Worm (Caenorhabditis elegans) whole organism, L1 larva: ENCODE results near the gene C25A8.1.

ENCODE experiments used
- C04F5.9 ChIP-seq: sonication (generic microtip); optimal IDR thresholded peaks from 2 replicates; lab custom pipeline; 2016; ENCODE audit warnings: missing genetic modification characterization, missing compliant biosample characterization
- C16A3.4 ChIP-seq: fragments of 150-350 bp; optimal IDR thresholded peaks from 2 replicates; lab custom pipeline; 2014; ENCODE audit warnings: missing biosample characterization, missing genetic modification characterization
- C34B4.2 ChIP-seq: sonication (generic microtip); optimal IDR thresholded peaks from 2 replicates; lab custom pipeline; 2017; ENCODE audit warnings: mild to moderate bottlenecking, missing genetic modification characterization, missing compliant biosample characterization
- aly-2 ChIP-seq: fragments of 150-350 bp; optimal IDR thresholded peaks from 2 replicates; lab custom pipeline; 2014; ENCODE audit warnings: missing biosample characterization, missing genetic modification characterization
- blmp-1 ChIP-seq: fragments of 150-350 bp; optimal IDR thresholded peaks from 2 replicates; lab custom pipeline; 2014; ENCODE audit warnings: missing biosample characterization, missing genetic modification characterization
- ceh-63 ChIP-seq: fragments of 200-800 bp; sonication (Bioruptor generic); optimal IDR thresholded peaks from 2 replicates; lab custom pipeline; 2018; ENCODE audit warnings: mild to moderate bottlenecking, missing genetic modification characterization, missing compliant biosample characterization
- ceh-8 ChIP-seq: fragments of 200-800 bp; sonication (Bioruptor generic); optimal IDR thresholded peaks from 2 replicates; lab custom pipeline; 2018; ENCODE audit warnings: mild to moderate bottlenecking, missing genetic modification characterization, moderate library complexity, missing compliant biosample characterization
- ceh-90 ChIP-seq: sonication (generic microtip); optimal IDR thresholded peaks from 2 replicates; lab custom pipeline; 2016; ENCODE audit warnings: missing genetic modification characterization, missing compliant biosample characterization
- dsc-1 ChIP-seq: sonication (generic microtip); optimal IDR thresholded peaks from 2 replicates; lab custom pipeline; 2016; ENCODE audit warnings: mild to moderate bottlenecking, missing genetic modification characterization, missing compliant biosample characterization
- efl-1 ChIP-seq, 4 experiments: fragments of 150-350 bp; optimal IDR thresholded peaks in 3 of 4; peaks in 1 of 4; 1 replicate in 1 of 4; 2 replicates in 3 of 4; lab custom pipeline; 2014; ENCODE audit warnings: missing biosample characterization in 2 of 4, missing genetic modification characterization in 2 of 4, missing genetic modification reagents in 2 of 4
- elt-2 ChIP-seq: sonication (generic microtip); optimal IDR thresholded peaks from 2 replicates; lab custom pipeline; 2016; ENCODE audit warnings: missing genetic modification characterization, mild to moderate bottlenecking, inconsistent platforms, missing compliant biosample characterization, missing genetic modification reagents
- elt-3 ChIP-seq, 6 experiments: fragments of 150-350 bp in 1 of 6; sonication (generic microtip); optimal IDR thresholded peaks; 2 replicates each; lab custom pipeline; 2017 to 2018; ENCODE audit warnings: missing biosample characterization in 6 of 6, missing genetic modification characterization in 6 of 6, inconsistent platforms in 1 of 6
- ets-5 ChIP-seq: fragments of 200-800 bp; sonication (Bioruptor generic); IDR thresholded peaks from 2 replicates; pipeline ENCODE4 v1.3.6; 2022; ENCODE audit warnings: missing genetic modification characterization, missing compliant biosample characterization
- fkh-4 ChIP-seq: sonication (generic microtip); optimal IDR thresholded peaks from 2 replicates; lab custom pipeline; 2016; ENCODE audit warnings: missing compliant biosample characterization, missing genetic modification characterization, borderline replicate concordance
- grh-1 ChIP-seq: fragments of 200-800 bp; sonication (Bioruptor generic); IDR thresholded peaks from 2 replicates; pipeline ENCODE4 v1.3.6; 2022; ENCODE audit warnings: missing genetic modification reagents, missing genetic modification characterization, missing compliant biosample characterization
- hlh-17 ChIP-seq: fragments of 200-800 bp; sonication (Bioruptor generic); optimal IDR thresholded peaks from 2 replicates; lab custom pipeline; 2018; ENCODE audit warnings: missing genetic modification characterization, mild to moderate bottlenecking, missing compliant biosample characterization, moderate library complexity, borderline replicate concordance
- hlh-4 ChIP-seq: sonication (generic microtip); optimal IDR thresholded peaks from 2 replicates; lab custom pipeline; 2016; ENCODE audit warnings: mild to moderate bottlenecking, missing genetic modification characterization, missing compliant biosample characterization
- hpl-2 ChIP-seq: fragments of 150-350 bp; optimal IDR thresholded peaks from 2 replicates; lab custom pipeline; 2014; ENCODE audit warnings: missing biosample characterization, missing genetic modification reagents, missing genetic modification characterization
- jun-1 ChIP-seq: fragments of 150-350 bp; optimal IDR thresholded peaks from 2 replicates; lab custom pipeline; 2014; ENCODE audit warnings: missing biosample characterization, missing genetic modification reagents, missing genetic modification characterization
- lin-13 ChIP-seq: fragments of 150-350 bp; optimal IDR thresholded peaks from 2 replicates; lab custom pipeline; 2014; ENCODE audit warnings: missing biosample characterization, missing genetic modification reagents, missing genetic modification characterization
- lin-14 ChIP-seq: fragments of 200-800 bp; sonication (Bioruptor generic); optimal IDR thresholded peaks from 2 replicates; lab custom pipeline; 2018; ENCODE audit warnings: mild to moderate bottlenecking, missing genetic modification characterization, moderate library complexity, missing compliant biosample characterization
- lin-35 ChIP-seq, 2 experiments: fragments of 150-350 bp; optimal IDR thresholded peaks; 2 replicates each; lab custom pipeline; 2014; ENCODE audit warnings: missing biosample characterization in 2 of 2, missing genetic modification characterization in 2 of 2, missing genetic modification reagents in 2 of 2
- lin-39 ChIP-seq: fragments of 150-350 bp; optimal IDR thresholded peaks from 2 replicates; lab custom pipeline; 2014; ENCODE audit warnings: missing biosample characterization, missing genetic modification reagents, missing genetic modification characterization
- lsy-2 ChIP-seq, 2 experiments: fragments of 150-350 bp; optimal IDR thresholded peaks; 2 replicates each; lab custom pipeline; 2014; ENCODE audit warnings: missing biosample characterization in 2 of 2, missing genetic modification characterization in 2 of 2
- mab-9 ChIP-seq: fragments of 200-800 bp; sonication (Bioruptor generic); IDR thresholded peaks from 2 replicates; pipeline ENCODE4 v1.3.6; 2022; ENCODE audit warnings: missing genetic modification reagents, missing genetic modification characterization, missing compliant biosample characterization
- mdl-1 ChIP-seq, 2 experiments: fragments of 150-350 bp; optimal IDR thresholded peaks; 2 replicates each; lab custom pipeline; 2014 to 2017; ENCODE audit warnings: missing biosample characterization in 2 of 2, missing genetic modification characterization in 2 of 2, inconsistent platforms in 1 of 2
- mep-1 ChIP-seq: fragments of 150-350 bp; optimal IDR thresholded peaks from 2 replicates; lab custom pipeline; 2014; ENCODE audit warnings: missing biosample characterization, missing genetic modification characterization
- nhr-12 ChIP-seq: sonication (generic microtip); optimal IDR thresholded peaks from 2 replicates; lab custom pipeline; 2017; ENCODE audit warnings: missing biosample characterization, missing genetic modification characterization
- nhr-19 ChIP-seq: fragments of 200-800 bp; sonication (Bioruptor generic); conservative IDR thresholded peaks from 2 replicates; pipeline ENCODE4 v1.3.6; 2022; ENCODE audit warnings: missing genetic modification characterization, missing compliant biosample characterization
- nhr-20 ChIP-seq: sonication (generic microtip); optimal IDR thresholded peaks from 2 replicates; lab custom pipeline; 2016; ENCODE audit warnings: mild to moderate bottlenecking, missing genetic modification characterization, missing compliant biosample characterization
- nhr-237 ChIP-seq: fragments of 150-350 bp; optimal IDR thresholded peaks from 2 replicates; lab custom pipeline; 2014; ENCODE audit warnings: missing biosample characterization, missing genetic modification characterization
- nhr-28 ChIP-seq: fragments of 150-350 bp; optimal IDR thresholded peaks from 2 replicates; lab custom pipeline; 2014; ENCODE audit warnings: missing biosample characterization, missing genetic modification characterization
- nhr-47 ChIP-seq: sonication (generic microtip); optimal IDR thresholded peaks from 2 replicates; lab custom pipeline; 2016; ENCODE audit warnings: mild to moderate bottlenecking, missing genetic modification characterization, moderate library complexity, missing compliant biosample characterization
- nhr-71 ChIP-seq: sonication (generic microtip); optimal IDR thresholded peaks from 2 replicates; lab custom pipeline; 2016; ENCODE audit warnings: mild to moderate bottlenecking, missing genetic modification characterization, moderate library complexity, missing compliant biosample characterization
- nhr-76 ChIP-seq: sonication (generic microtip); optimal IDR thresholded peaks from 2 replicates; lab custom pipeline; 2017; ENCODE audit warnings: missing biosample characterization, missing genetic modification characterization
- nhr-84 ChIP-seq: sonication (generic microtip); optimal IDR thresholded peaks from 2 replicates; lab custom pipeline; 2017; ENCODE audit warnings: missing biosample characterization, missing genetic modification characterization
- nhr-85 ChIP-seq: sonication (generic microtip); peaks from one replicate; lab custom pipeline; 2016; ENCODE audit warnings: missing genetic modification characterization, inconsistent platforms, missing compliant biosample characterization
- nhr-90 ChIP-seq: sonication (generic microtip); optimal IDR thresholded peaks from 2 replicates; lab custom pipeline; 2016; ENCODE audit warnings: mild to moderate bottlenecking, missing genetic modification characterization, missing compliant biosample characterization; ENCODE audit not compliant: poor library complexity
- pag-3 ChIP-seq: sonication (generic microtip); optimal IDR thresholded peaks from 2 replicates; lab custom pipeline; 2017; ENCODE audit warnings: missing genetic modification characterization, mild to moderate bottlenecking, missing compliant biosample characterization, antibody characterized with exemption, borderline replicate concordance; ENCODE audit not compliant: insufficient read depth
- pax-3 ChIP-seq: fragments of 200-800 bp; sonication (Bioruptor generic); optimal IDR thresholded peaks from 2 replicates; lab custom pipeline; 2018; ENCODE audit warnings: mild to moderate bottlenecking, missing genetic modification characterization, moderate library complexity, missing compliant biosample characterization
- snu-23 ChIP-seq: sonication (generic microtip); optimal IDR thresholded peaks from 2 replicates; lab custom pipeline; 2016; ENCODE audit warnings: missing genetic modification characterization, missing compliant biosample characterization
- tbx-2 ChIP-seq: sonication (generic microtip); optimal IDR thresholded peaks from 2 replicates; lab custom pipeline; 2016; ENCODE audit warnings: missing genetic modification characterization, missing compliant biosample characterization
- unc-130 ChIP-seq: fragments of 150-350 bp; optimal IDR thresholded peaks from 2 replicates; lab custom pipeline; 2017; ENCODE audit warnings: missing biosample characterization, missing genetic modification characterization, inconsistent platforms
- unc-30 ChIP-seq: sonication (generic microtip); optimal IDR thresholded peaks from 2 replicates; lab custom pipeline; 2017; ENCODE audit warnings: missing biosample characterization, missing genetic modification characterization
- unc-62 ChIP-seq: fragments of 150-350 bp; optimal IDR thresholded peaks from 2 replicates; lab custom pipeline; 2014; ENCODE audit warnings: missing biosample characterization, missing genetic modification reagents, missing genetic modification characterization
- unc-98 ChIP-seq: fragments of 200-800 bp; sonication (Bioruptor generic); IDR thresholded peaks from 2 replicates; pipeline ENCODE4 v1.3.6; 2022; ENCODE audit warnings: missing genetic modification characterization, missing compliant biosample characterization
- vab-15 ChIP-seq: sonication (generic microtip); optimal IDR thresholded peaks from 2 replicates; lab custom pipeline; 2017; ENCODE audit warnings: missing genotype, mild to moderate bottlenecking, missing genetic modification characterization, missing compliant biosample characterization
- ztf-4 ChIP-seq: fragments of 150-350 bp; optimal IDR thresholded peaks from 2 replicates; lab custom pipeline; 2014; ENCODE audit warnings: missing biosample characterization, missing genetic modification characterization

C25A8.1 gene

ce11 chrIV:7048637-7049245 is 37.8 kb downstream of the C25A8.1 start:
- peak; percentile 62 for TF ChIP-seq nhr-71
- peak; percentile 42; the same call in 1 of the 2 replicates for TF ChIP-seq grh-1 (GFP tag; lab: Robert Waterston, UW)
- peak in 1 of 2 experiments; percentile 66 for TF ChIP-seq lin-35 (GFP tag; optimal IDR thresholded peaks at IDR 0.05; lab: Kevin White, UChicago)
- no peak for TF ChIP-seq nhr-76 (tag; lab: Kevin White, UChicago)
- TF ChIP-seq blmp-1 (tag; lab: Kevin White, UChicago), result peak; percentile 10
- TF ChIP-seq ceh-63 (GFP tag; lab: Kevin White, UChicago), result no peak
- TF ChIP-seq nhr-12, result no peak
- peak in 1 of 2 experiments; percentile 33 for TF ChIP-seq lsy-2 (tag; optimal IDR thresholded peaks at IDR 0.05; lab: Kevin White, UChicago)
- TF ChIP-seq nhr-84, result no peak
- TF ChIP-seq hpl-2 (GFP tag; lab: Kevin White, UChicago), result no peak
- peak; percentile 4 for TF ChIP-seq nhr-90 (tag; lab: Kevin White, UChicago)
- TF ChIP-seq ets-5 (GFP tag; lab: Robert Waterston, UW), result no peak
- TF ChIP-seq unc-62 (GFP tag; lab: Kevin White, UChicago), result no peak
- peak; percentile 6 for TF ChIP-seq ztf-4 (tag; lab: Kevin White, UChicago)
- peak; percentile 50 for TF ChIP-seq snu-23 (GFP tag; lab: Kevin White, UChicago)
- TF ChIP-seq elt-2 (tag; lab: Kevin White, UChicago), result peak; percentile 73
- no peak for TF ChIP-seq pag-3 (tag; lab: Kevin White, UChicago)
- TF ChIP-seq nhr-20 (tag; lab: Kevin White, UChicago), result peak; percentile 66
- TF ChIP-seq nhr-19 (GFP tag; lab: Robert Waterston, UW), result peak; percentile 57
- TF ChIP-seq hlh-4 (tag; lab: Kevin White, UChicago), result no peak
- TF ChIP-seq lin-14, result peak; percentile 37
- peak; percentile 30 for TF ChIP-seq mep-1
- TF ChIP-seq tbx-2 (tag; lab: Kevin White, UChicago), result no peak
- no peak for TF ChIP-seq efl-1 (optimal IDR thresholded peaks at IDR 0.05; lab: Kevin White, UChicago)
- TF ChIP-seq efl-1 (GFP tag; optimal IDR thresholded peaks at IDR 0.05 in 1 of 2; lab: Kevin White, UChicago), result peak in 1 of 2 experiments; percentile 84
- TF ChIP-seq nhr-85, result peak; percentile 85
- peak; percentile 4 for TF ChIP-seq nhr-47 (tag; lab: Kevin White, UChicago)
- peak in 2 of 6 experiments; percentile 31 to 57 for TF ChIP-seq elt-3 (tag; optimal IDR thresholded peaks at IDR 0.05; lab: Kevin White, UChicago)

- TF ChIP-seq C34B4.2 (tag; lab: Kevin White, UChicago) (no peak), fkh-4 (tag; lab: Kevin White, UChicago) (no peak), lin-39 (tag; lab: Kevin White, UChicago) (no peak), hlh-17 (GFP tag; lab: Kevin White, UChicago) (no peak), nhr-28 (tag; lab: Kevin White, UChicago) (no peak), aly-2 (no peak), C16A3.4 (tag; lab: Kevin White, UChicago) (no peak), nhr-71 (peak; percentile 88), ets-5 (GFP tag; lab: Robert Waterston, UW) (no peak), ceh-63 (GFP tag; lab: Kevin White, UChicago) (no peak), grh-1 (GFP tag; lab: Robert Waterston, UW) (peak; percentile 73), mab-9 (no peak), jun-1 (peak; percentile 28), nhr-85 (peak; percentile 96), pax-3 (tag; lab: Kevin White, UChicago) (peak; percentile 74), dsc-1 (tag; lab: Kevin White, UChicago) (peak; percentile 82), nhr-237 (tag; lab: Kevin White, UChicago) (peak; percentile 26), lin-13 (GFP tag; lab: Kevin White, UChicago) (peak; percentile 39), mdl-1 (tag; optimal IDR thresholded peaks at IDR 0.05; lab: Kevin White, UChicago) (peak in 1 of 2 experiments; percentile 6), unc-130 (tag; lab: Kevin White, UChicago) (no peak), unc-30 (tag; lab: Kevin White, UChicago) (no peak), C04F5.9 (tag; lab: Kevin White, UChicago) (no peak), efl-1 (optimal IDR thresholded peaks at IDR 0.05; lab: Kevin White, UChicago) (peak; percentile 8 to 41), efl-1 (GFP tag; optimal IDR thresholded peaks at IDR 0.05 in 1 of 2; lab: Kevin White, UChicago) (no peak), unc-98 (GFP tag; lab: Robert Waterston, UW) (no peak), elt-2 (tag; lab: Kevin White, UChicago) (peak; percentile 70), ceh-90 (tag; lab: Kevin White, UChicago) (no peak), nhr-76 (tag; lab: Kevin White, UChicago) (no peak), lin-14 (peak; percentile 79), vab-15 (tag; lab: Kevin White, UChicago) (no peak), ceh-8 (GFP tag; lab: Kevin White, UChicago) (no peak)
Observed at ce11 chrIV:7049672-7050206, 38.8 kb downstream of the C25A8.1 start, which contains the start of gene nhr-105. TSS of gene nhr-105 (plus strand) at chrIV:7050156.
